ENCODE assay signal across 2 fruit fly cellular contexts in genomic region chr2L:20429458-20429857, dm6.
TF ChIP-seq lines count a peak whose summit lies in the region.

No protein-coding gene starts in this region.

- TF ChIP-seq CTCF in whole organism, embryonic (GFP tag; optimal IDR thresholded peaks at IDR 0.05; lab: Kevin White, UChicago) = no peak

TF ChIP-seq in whole organism, adult, 20 proteins besides CTCF, POLR2A, EP300 and RAD21:
- TF ChIP-seq CG7101 (tag; optimal IDR thresholded peaks at IDR 0.05; lab: Kevin White, UChicago) (no peak), kay (GFP tag; lab: Kevin White, UChicago; ENCODE audit: borderline replicate concordance) (peak; percentile 68), CG12768 (GFP tag; optimal IDR thresholded peaks at IDR 0.05; lab: Kevin White, UChicago) (no peak)

TF ChIP-seq in whole organism, embryonic, 481 proteins besides CTCF, POLR2A, EP300 and RAD21:
- TF ChIP-seq onecut (GFP tag; IDR thresholded peaks at IDR 0.05; lab: Robert Waterston, UW) = 0 out of 2 replicates have a peak, but pooled peaks have one; percentile 10
- TF ChIP-seq crol (GFP tag; IDR thresholded peaks at IDR 0.05; lab: Robert Waterston, UW) = no peak
- TF ChIP-seq insv (GFP tag; optimal IDR thresholded peaks at IDR 0.05; lab: Kevin White, UChicago) = peak; percentile 15 to 87
- peak; percentile 56 for TF ChIP-seq Ets65A (GFP tag; lab: Kevin White, UChicago)

Comparison
In these comparisons a context has a peak if more than half of its experiments do, and no peak if none do; other contexts are left out.
1. Of the 1 proteins assayed by ChIP-seq in both whole organism, embryonic and whole organism, adult: peak only in whole organism, embryonic: none; only in whole organism, adult: kay; in both: none; in neither: 0.